Fruit fly (Drosophila melanogaster): ENCODE results near the gene fh.

fh gene

DNA sequence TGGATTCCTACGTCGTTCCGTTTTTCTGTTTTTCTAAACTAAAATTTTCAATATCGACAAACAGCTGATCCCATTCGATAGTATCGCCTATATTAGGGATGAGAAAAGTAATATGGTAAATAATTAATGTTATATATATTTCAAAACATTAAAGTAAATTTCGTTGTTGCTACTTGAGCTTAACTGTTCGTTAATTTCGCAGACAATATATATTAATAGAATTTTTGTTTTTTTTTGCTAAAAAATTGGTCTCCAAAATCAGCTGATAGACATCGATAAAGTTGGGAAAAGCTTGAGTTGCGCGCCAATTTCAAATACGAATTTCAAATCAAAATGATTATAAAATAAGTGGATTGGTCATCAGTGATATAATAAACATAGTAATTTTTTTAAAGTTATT lies 47.5 kb upstream of the fh start, which contains the start of gene CG12118 (continued):
- TF ChIP-seq ci (GFP tag; IDR thresholded peaks at IDR 0.05) (peak; percentile 90), Awh (GFP tag; IDR thresholded peaks at IDR 0.05) (peak; percentile 79; the same call in 1 of the 2 replicates), Bdp1 (GFP tag; optimal IDR thresholded peaks at IDR 0.05) (peak; percentile 43), h (optimal IDR thresholded peaks at IDR 0.05) (no peak), Stat92E (GFP tag; optimal IDR thresholded peaks at IDR 0.05) (no peak), CG17186 (GFP tag; optimal IDR thresholded peaks at IDR 0.05) (peak; percentile 38), emc (GFP tag; optimal IDR thresholded peaks at IDR 0.05) (no peak), CG2678 (tag; optimal IDR thresholded peaks at IDR 0.05) (peak; percentile 81), CG13123 (GFP tag; optimal IDR thresholded peaks at IDR 0.05) (peak; percentile 75), CG16813 (GFP tag; IDR thresholded peaks at IDR 0.05; ENCODE audit: partially characterized antibody) (peak; percentile 92), CHES-1-like (GFP tag; optimal IDR thresholded peaks at IDR 0.05) (peak; percentile 15), CG17328 (GFP tag; IDR thresholded peaks at IDR 0.05) (peak; percentile 86), H2.0 (GFP tag; IDR thresholded peaks at IDR 0.05) (peak; percentile 87), bab2 (GFP tag; optimal IDR thresholded peaks at IDR 0.05) (peak; percentile 40), Atf3 (GFP tag; optimal IDR thresholded peaks at IDR 0.05) (no peak), Adf1 (GFP tag; IDR thresholded peaks at IDR 0.05) (peak; percentile 62), Bgb (GFP tag; IDR thresholded peaks at IDR 0.05; ENCODE audit: partially characterized antibody) (peak; percentile 91), abd-A (tag; optimal IDR thresholded peaks at IDR 0.05) (no peak)

DNA sequence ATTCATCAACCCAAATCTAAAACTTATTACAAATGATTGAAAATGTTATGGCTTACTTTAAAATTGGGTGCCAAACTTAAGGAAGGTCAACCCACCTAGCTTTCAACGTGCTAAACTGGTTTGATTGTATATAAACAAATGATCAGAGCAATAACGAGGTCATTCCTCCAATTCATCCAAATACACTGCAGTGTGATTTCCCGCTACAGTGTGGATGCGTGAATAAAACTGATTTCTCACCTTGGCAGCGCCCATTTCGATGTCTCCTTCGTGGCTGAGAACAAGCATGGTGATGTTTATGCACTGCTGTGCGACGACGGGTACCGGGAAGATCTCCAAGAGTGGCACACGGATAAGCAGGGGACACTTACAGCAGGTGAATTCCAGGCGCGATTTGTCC lies 46.4 kb upstream of the fh start:
- no peak for TF ChIP-seq CG13894 (tag; optimal IDR thresholded peaks at IDR 0.05)
- no peak for TF ChIP-seq corto (GFP tag; optimal IDR thresholded peaks at IDR 0.05)
- TF ChIP-seq CG1233 (GFP tag; optimal IDR thresholded peaks at IDR 0.05): no peak
- no peak for TF ChIP-seq br (optimal IDR thresholded peaks at IDR 0.05)
- TF ChIP-seq CG2889 (GFP tag; IDR thresholded peaks at IDR 0.05): no peak
- no peak for TF ChIP-seq row (GFP tag; IDR thresholded peaks at IDR 0.05)
- TF ChIP-seq CG18599 (GFP tag; optimal IDR thresholded peaks at IDR 0.05): no peak
- TF ChIP-seq slou (GFP tag; optimal IDR thresholded peaks at IDR 0.05): no peak
- no peak for TF ChIP-seq Deaf1 (tag; optimal IDR thresholded peaks at IDR 0.05)

DNA sequence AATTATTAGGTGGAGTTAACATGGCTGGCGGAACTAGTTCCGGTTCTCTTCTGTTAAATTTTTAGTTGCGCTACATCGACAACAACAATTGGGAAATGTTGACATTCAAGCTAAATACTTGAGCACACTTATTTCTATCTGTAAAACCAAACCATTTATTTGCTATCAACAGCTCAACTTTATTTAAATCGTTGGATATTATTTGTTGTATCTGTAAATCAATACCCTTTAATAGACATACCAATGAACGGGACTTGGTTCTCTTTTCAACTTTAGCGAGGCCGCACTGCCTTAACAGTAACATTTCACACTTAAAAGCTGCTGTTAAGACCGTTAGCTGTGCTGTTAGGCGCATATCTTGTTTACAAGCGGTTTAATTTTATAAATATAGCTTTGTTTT lies 44.7 kb upstream of the fh start, which contains the start of gene CG12106:
CG12106 (plus strand) TSS at position 295 of the 400 bp plus-strand sequence.
- TF ChIP-seq CG7987 (GFP tag; optimal IDR thresholded peaks at IDR 0.05) (no peak), PHDP (tag; optimal IDR thresholded peaks at IDR 0.05) (peak; percentile 43), HLH54F (GFP tag; optimal IDR thresholded peaks at IDR 0.05) (peak; percentile 36), CG10431 (GFP tag; optimal IDR thresholded peaks at IDR 0.05) (no peak), Bgb (GFP tag; IDR thresholded peaks at IDR 0.05; ENCODE audit: partially characterized antibody) (no peak), CG7556 (GFP tag; optimal IDR thresholded peaks at IDR 0.05) (no peak), Rfx (GFP tag; IDR thresholded peaks at IDR 0.05) (peak; percentile 69), Abd-B (GFP tag; optimal IDR thresholded peaks at IDR 0.05) (peak; percentile 23), Xbp1 (GFP tag; optimal IDR thresholded peaks at IDR 0.05) (peak; percentile 49), CG10274 (GFP tag; optimal IDR thresholded peaks at IDR 0.05) (peak; percentile 36), E2f1 (GFP tag; IDR thresholded peaks at IDR 0.05) (peak; percentile 40), hb (GFP tag; IDR thresholded peaks at IDR 0.05; ENCODE audit: partially characterized antibody) (no peak), dimm (GFP tag; IDR thresholded peaks at IDR 0.05) (no peak), NK7.1 (GFP tag; optimal IDR thresholded peaks at IDR 0.05) (no peak), Ada2b (GFP tag; IDR thresholded peaks at IDR 0.05) (0 out of 2 replicates have a peak, but pooled peaks have one; percentile 30), Antp (GFP tag; optimal IDR thresholded peaks at IDR 0.05) (no peak), Bdp1 (GFP tag; optimal IDR thresholded peaks at IDR 0.05) (no peak), danr (GFP tag; IDR thresholded peaks at IDR 0.05) (no peak), sqz (GFP tag; optimal IDR thresholded peaks at IDR 0.05) (no peak), pan (optimal IDR thresholded peaks at IDR 0.05) (no peak), pan (GFP tag; optimal IDR thresholded peaks at IDR 0.05 in 1 of 2, IDR thresholded peaks at IDR 0.05 in 1 of 2) (peak in 1 of 2 experiments; percentile 44), ci (GFP tag; IDR thresholded peaks at IDR 0.05) (no peak), ssp (GFP tag; IDR thresholded peaks at IDR 0.05) (no peak), CG11085 (GFP tag; IDR thresholded peaks at IDR 0.05) (no peak), Camta (GFP tag; optimal IDR thresholded peaks at IDR 0.05) (no peak), Nf-YA (GFP tag; IDR thresholded peaks at IDR 0.05) (no peak), CG2712 (tag; optimal IDR thresholded peaks at IDR 0.05) (peak; percentile 42)
